Fruit fly (Drosophila melanogaster) whole organism, adult: Measurements from ENCODE around the gene Apl.

Experiments used
- CG11617 ChIP-seq: fragments of 200-800 bp; sonication (Bioruptor generic); optimal IDR thresholded peaks from 2 replicates; lab custom pipeline; 2017; ENCODE audit warnings: mild to moderate bottlenecking, missing biosample characterization, missing genetic modification reagents, missing genetic modification characterization
- CG12768 ChIP-seq: fragments of 200-800 bp; sonication (Bioruptor generic); optimal IDR thresholded peaks from 2 replicates; lab custom pipeline; 2017; ENCODE audit warnings: missing biosample characterization, missing genetic modification characterization, mild to moderate bottlenecking, moderate library complexity, missing genetic modification reagents
- CG14711 ChIP-seq: fragments of 200-800 bp; sonication (Bioruptor generic); optimal IDR thresholded peaks from 2 replicates; lab custom pipeline; 2018; ENCODE audit warnings: missing biosample characterization, mild to moderate bottlenecking, missing genetic modification characterization, moderate library complexity
- CG1620 ChIP-seq: fragments of 200-800 bp; sonication (Bioruptor generic); optimal IDR thresholded peaks from 2 replicates; lab custom pipeline; 2016; ENCODE audit warnings: missing biosample characterization, missing genetic modification characterization
- CG33017 ChIP-seq: fragments of 200-800 bp; sonication (Bioruptor generic); optimal IDR thresholded peaks from 2 replicates; lab custom pipeline; 2018; ENCODE audit warnings: missing biosample characterization, mild to moderate bottlenecking, missing genetic modification characterization, moderate library complexity
- CG5204 ChIP-seq: fragments of 200-800 bp; sonication (Bioruptor generic); optimal IDR thresholded peaks from 2 replicates; lab custom pipeline; 2016; ENCODE audit warnings: missing biosample characterization, missing genetic modification characterization
- CG7045 ChIP-seq: fragments of 200-800 bp; sonication (Bioruptor generic); optimal IDR thresholded peaks from 2 replicates; lab custom pipeline; 2017; ENCODE audit warnings: missing biosample characterization, mild to moderate bottlenecking, missing genetic modification characterization
- CG7101 ChIP-seq: fragments of 200-800 bp; sonication (Bioruptor generic); optimal IDR thresholded peaks from 2 replicates; lab custom pipeline; 2018; ENCODE audit warnings: missing biosample characterization, mild to moderate bottlenecking, missing genetic modification characterization, moderate library complexity
- Clk ChIP-seq: fragments of 200-800 bp; sonication (Bioruptor generic); optimal IDR thresholded peaks from 2 replicates; lab custom pipeline; 2017; ENCODE audit warnings: missing biosample characterization, missing genetic modification characterization
- Crg-1 ChIP-seq: fragments of 200-800 bp; sonication (Bioruptor generic); optimal IDR thresholded peaks from 2 replicates; lab custom pipeline; 2016; ENCODE audit warnings: missing biosample characterization, missing genetic modification characterization
- Hr96 ChIP-seq: fragments of 200-800 bp; sonication (Bioruptor generic); optimal IDR thresholded peaks from 2 replicates; lab custom pipeline; 2016; ENCODE audit warnings: missing biosample characterization, missing genetic modification characterization
- Mnt ChIP-seq: fragments of 200-800 bp; sonication (Bioruptor generic); optimal IDR thresholded peaks from 2 replicates; lab custom pipeline; 2016; ENCODE audit warnings: missing biosample characterization, mild to moderate bottlenecking, missing genetic modification characterization
- bab1 ChIP-seq: fragments of 200-800 bp; sonication (Bioruptor generic); optimal IDR thresholded peaks from 3 replicates; lab custom pipeline; 2019; ENCODE audit warnings: missing biosample characterization, mild to moderate bottlenecking, missing genetic modification characterization, moderate library complexity
- cic ChIP-seq: fragments of 200-800 bp; sonication (Bioruptor generic); optimal IDR thresholded peaks from 2 replicates; lab custom pipeline; 2017; ENCODE audit warnings: missing biosample characterization, mild to moderate bottlenecking, missing genetic modification characterization, moderate library complexity
- cnc ChIP-seq, 2 experiments: fragments of >200 bp; optimal IDR thresholded peaks; 2 replicates each; lab custom pipeline; 2017
- kay ChIP-seq: fragments of 200-800 bp; sonication (Bioruptor generic); peaks from one replicate; lab custom pipeline; 2016; ENCODE audit warnings: missing biosample characterization, missing genetic modification characterization, borderline replicate concordance
- ovo ChIP-seq: fragments of 200-800 bp; sonication (Bioruptor generic); optimal IDR thresholded peaks from 2 replicates; lab custom pipeline; 2016; ENCODE audit warnings: missing biosample characterization, missing genetic modification characterization
- pad ChIP-seq: fragments of 200-800 bp; sonication (Bioruptor generic); optimal IDR thresholded peaks from 3 replicates; lab custom pipeline; 2017; ENCODE audit warnings: missing biosample characterization, missing genetic modification characterization, mild to moderate bottlenecking, moderate library complexity, missing genetic modification reagents
- tj ChIP-seq: fragments of 200-800 bp; sonication (Bioruptor generic); optimal IDR thresholded peaks from 3 replicates; lab custom pipeline; 2017; ENCODE audit warnings: missing biosample characterization, mild to moderate bottlenecking, missing genetic modification characterization, moderate library complexity
- toe ChIP-seq: fragments of 200-800 bp; sonication (Bioruptor generic); optimal IDR thresholded peaks from 2 replicates; lab custom pipeline; 2016; ENCODE audit warnings: missing biosample characterization, missing genetic modification characterization

Apl gene

DNA sequence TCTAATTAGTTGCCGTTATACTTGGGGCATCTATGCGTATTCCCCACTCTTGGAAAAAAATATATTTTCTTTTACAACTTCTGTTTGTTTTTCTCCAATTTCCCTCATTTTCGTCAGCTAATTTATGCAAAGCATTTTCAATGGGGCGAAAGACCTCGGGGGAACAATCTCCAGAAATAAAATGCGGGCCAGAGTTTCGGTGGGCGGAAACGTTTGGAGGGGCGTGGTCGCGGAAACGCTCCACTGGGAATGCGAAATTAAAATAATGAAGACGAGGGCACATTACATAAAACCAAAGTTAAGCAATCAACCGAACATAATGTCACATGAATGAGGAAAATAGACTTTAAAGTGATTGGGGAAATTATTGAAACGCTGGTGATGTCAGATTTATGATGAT lies 46.1 kb downstream of the Apl start:
- no peak for TF ChIP-seq Mnt (GFP tag; lab: Kevin White, UChicago)
- TF ChIP-seq CG7045: no peak
- no peak for TF ChIP-seq Crg-1 (GFP tag; lab: Kevin White, UChicago)

DNA sequence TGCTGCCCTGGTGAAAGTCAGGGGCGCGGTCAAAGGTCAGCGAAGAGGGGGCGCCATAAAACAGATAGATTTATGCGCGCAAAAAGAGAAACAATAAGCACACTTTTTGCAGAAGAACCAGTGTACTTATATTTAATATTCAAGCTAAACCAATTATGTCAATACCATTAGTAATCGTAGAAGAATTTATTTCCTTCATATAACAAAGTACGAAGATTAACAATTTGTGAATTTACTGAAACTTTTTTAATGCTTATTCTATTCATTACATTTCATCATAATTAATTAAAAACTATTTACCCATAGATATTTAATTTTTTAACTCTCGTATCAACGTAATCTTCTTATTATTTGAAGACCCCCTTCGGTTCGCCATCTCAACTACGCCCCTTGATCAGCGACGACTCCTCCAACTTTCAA lies 47.1 kb downstream of the Apl start:
- no peak for TF ChIP-seq ovo (GFP tag; lab: Kevin White, UChicago)
- TF ChIP-seq kay (GFP tag; lab: Kevin White, UChicago): no peak

DNA sequence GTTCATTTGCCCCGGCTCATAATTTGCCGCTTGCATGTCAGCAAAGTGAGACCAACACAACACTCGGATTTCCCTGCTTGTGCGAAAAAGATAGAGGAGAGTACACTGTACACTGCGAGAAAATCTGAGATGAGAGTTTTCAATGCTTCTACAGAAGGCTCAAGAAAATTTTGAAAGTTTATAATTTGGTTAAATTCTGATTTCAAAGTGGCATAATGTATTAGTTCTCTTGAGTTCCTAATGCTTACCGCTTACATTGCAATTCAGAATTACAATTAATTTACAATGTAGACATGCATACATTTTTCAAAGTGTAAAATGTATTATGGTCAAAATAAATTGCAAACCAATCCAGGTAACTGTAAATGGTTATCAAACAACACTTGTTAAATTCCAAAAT lies 48.0 kb downstream of the Apl start:
- TF ChIP-seq bab1: peak; percentile 70
- no peak for TF ChIP-seq CG1620
- TF ChIP-seq cnc (optimal IDR thresholded peaks at IDR 0.05; lab: Kevin White, UChicago): no peak
- peak; percentile 82 for TF ChIP-seq tj (GFP tag; lab: Kevin White, UChicago)
- TF ChIP-seq Clk (GFP tag; lab: Kevin White, UChicago): no peak
- no peak for TF ChIP-seq cic
- no peak for TF ChIP-seq kay (GFP tag; lab: Kevin White, UChicago)
- no peak for TF ChIP-seq CG33017 (tag; lab: Kevin White, UChicago)
- TF ChIP-seq Hr96 (GFP tag; lab: Kevin White, UChicago): no peak
- no peak for TF ChIP-seq ovo (GFP tag; lab: Kevin White, UChicago)

DNA sequence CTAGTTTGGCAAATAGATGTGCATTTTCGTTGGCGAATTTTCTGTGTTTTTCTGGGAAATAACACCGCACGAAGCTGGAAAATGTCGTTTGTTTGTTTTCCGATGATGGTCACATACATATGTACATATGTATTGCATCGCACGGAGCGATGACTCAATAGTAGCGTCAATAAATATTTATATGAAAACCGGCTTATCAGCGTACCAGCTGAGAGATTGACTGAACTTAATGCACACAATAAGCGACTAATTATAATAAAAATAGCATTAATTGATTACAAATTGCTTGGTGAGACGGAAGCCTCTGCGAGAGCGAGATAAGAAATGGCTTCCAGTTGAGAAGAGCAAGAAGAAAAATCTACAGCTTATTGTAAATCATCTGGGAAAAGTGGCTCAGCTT lies 49.5 kb downstream of the Apl start:
- no peak for TF ChIP-seq CG5204 (GFP tag; lab: Kevin White, UChicago)
- TF ChIP-seq kay (GFP tag; lab: Kevin White, UChicago): peak; percentile 81
- TF ChIP-seq toe: no peak

DNA sequence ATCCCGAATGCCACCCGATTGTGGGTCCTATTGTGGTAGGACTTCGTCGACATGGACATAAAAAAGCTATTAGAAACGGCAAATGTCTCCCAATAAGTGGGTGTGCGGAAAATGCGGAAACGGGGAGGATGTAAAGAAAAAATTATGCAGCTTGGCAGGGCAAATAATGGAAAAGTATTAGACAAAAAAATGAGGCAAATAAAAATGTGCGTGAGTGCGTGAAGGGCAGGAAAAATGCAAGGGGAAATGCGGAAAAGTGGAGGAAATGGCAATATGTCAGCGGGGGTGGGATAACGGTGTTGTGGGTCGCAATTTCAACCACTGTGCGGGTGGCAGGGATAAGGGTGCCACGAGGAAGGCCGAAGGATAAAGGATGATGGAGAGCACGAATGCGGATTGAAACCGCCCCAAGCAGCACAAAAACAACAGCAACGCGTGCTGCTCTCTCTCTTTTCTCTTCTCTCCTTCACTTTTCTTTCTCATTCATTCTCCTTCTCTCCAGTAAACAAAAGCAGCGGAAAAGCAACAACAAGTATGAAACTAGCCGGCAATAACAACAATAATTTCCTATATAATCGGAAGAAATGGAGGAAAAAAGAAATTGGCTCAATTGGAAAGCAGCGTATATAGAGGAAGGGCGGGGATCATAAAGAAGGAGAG lies 50.5 kb downstream of the Apl start:
- TF ChIP-seq Clk (GFP tag; lab: Kevin White, UChicago) (no peak), CG33017 (tag; lab: Kevin White, UChicago) (no peak), Crg-1 (GFP tag; lab: Kevin White, UChicago) (no peak), kay (GFP tag; lab: Kevin White, UChicago) (no peak), CG12768 (no peak), cnc (optimal IDR thresholded peaks at IDR 0.05; lab: Kevin White, UChicago) (no peak), bab1 (no peak), toe (no peak), cic (no peak), CG7101 (tag; lab: Kevin White, UChicago) (no peak), CG11617 (GFP tag; lab: Kevin White, UChicago) (no peak), ovo (GFP tag; lab: Kevin White, UChicago) (no peak), Mnt (GFP tag; lab: Kevin White, UChicago) (no peak), CG14711 (tag; lab: Kevin White, UChicago) (no peak)

DNA sequence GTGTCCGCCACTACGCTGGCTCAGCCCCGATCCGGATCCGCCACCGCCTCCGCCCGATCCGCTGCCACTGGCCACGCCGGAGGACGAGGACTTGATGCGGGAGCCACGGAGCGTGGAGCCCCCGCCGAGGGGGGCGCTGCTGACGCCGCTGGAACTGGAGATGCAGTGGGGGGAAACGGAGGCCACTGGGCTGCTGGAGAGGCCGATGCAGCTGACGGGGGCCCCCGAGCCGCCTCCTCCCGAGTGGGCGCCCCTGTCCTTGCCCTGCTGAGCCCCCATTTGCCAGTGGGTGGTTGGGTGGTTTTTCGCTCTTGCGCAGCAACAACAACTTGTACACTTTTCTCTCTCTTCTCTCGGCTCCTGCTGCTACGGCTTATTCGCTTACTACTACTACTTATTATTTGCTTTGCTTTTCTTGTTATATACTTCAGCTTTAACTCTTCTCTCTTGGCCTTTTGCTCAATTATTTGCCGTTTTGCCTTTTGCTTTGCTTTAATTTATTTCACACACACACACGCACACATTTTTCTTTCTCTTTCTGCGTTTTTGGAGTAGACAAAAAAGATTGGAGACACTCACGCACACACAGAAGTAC lies 52.0 kb downstream of the Apl start:
- TF ChIP-seq CG7101 (tag; lab: Kevin White, UChicago) (no peak), CG1620 (no peak), CG33017 (tag; lab: Kevin White, UChicago) (no peak), CG7045 (no peak), CG5204 (GFP tag; lab: Kevin White, UChicago) (no peak)

DNA sequence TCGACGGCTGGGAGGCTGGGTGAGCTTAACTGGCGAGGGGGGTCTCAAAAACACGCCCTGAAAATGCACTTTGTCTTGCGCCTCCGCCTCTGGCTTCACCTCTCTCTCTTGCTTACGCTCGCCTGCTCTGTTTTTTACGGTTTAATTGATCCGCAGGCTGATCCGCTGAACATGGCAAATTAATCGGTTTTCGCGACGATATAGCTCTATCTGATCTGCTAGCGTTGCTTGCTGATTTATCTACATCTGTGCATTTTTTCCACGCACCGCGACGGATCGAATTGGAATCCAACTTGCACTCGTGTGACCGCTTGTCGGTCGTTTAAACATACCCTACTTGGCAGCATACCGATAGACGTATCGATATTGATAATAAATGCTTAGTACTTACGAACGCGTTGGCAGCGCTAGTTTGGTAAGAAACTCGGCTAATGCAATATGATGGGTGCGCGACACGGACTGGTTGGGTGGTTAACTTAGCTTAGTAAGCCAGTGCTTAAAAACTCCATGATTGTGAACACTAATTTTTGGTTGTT lies 52.7 kb downstream of the Apl start, which contains the start of gene Abl:
Gene Abl, minus strand, starts transcription at position 305 of the 536 bp plus-strand sequence.
- TF ChIP-seq bab1: peak; percentile 87
- TF ChIP-seq cnc (optimal IDR thresholded peaks at IDR 0.05; lab: Kevin White, UChicago): no peak
- peak; percentile 67 for TF ChIP-seq CG14711 (tag; lab: Kevin White, UChicago)
- no peak for TF ChIP-seq CG5204 (GFP tag; lab: Kevin White, UChicago)
- peak; percentile 40 for TF ChIP-seq CG33017 (tag; lab: Kevin White, UChicago)
- TF ChIP-seq Mnt (GFP tag; lab: Kevin White, UChicago): peak; percentile 56
- TF ChIP-seq ovo (GFP tag; lab: Kevin White, UChicago): peak; percentile 66
- TF ChIP-seq toe: peak; percentile 58
- TF ChIP-seq tj (GFP tag; lab: Kevin White, UChicago): peak; percentile 64
- TF ChIP-seq CG11617 (GFP tag; lab: Kevin White, UChicago): peak; percentile 22
- peak; percentile 74 for TF ChIP-seq Hr96 (GFP tag; lab: Kevin White, UChicago)
- peak; percentile 54 for TF ChIP-seq cic
- peak; percentile 76 for TF ChIP-seq pad (GFP tag; lab: Kevin White, UChicago)
- TF ChIP-seq Clk (GFP tag; lab: Kevin White, UChicago): peak; percentile 71
- TF ChIP-seq Crg-1 (GFP tag; lab: Kevin White, UChicago): peak; percentile 91
- peak; percentile 85 for TF ChIP-seq CG1620
- peak; percentile 32 for TF ChIP-seq CG7045
- TF ChIP-seq CG7101 (tag; lab: Kevin White, UChicago): peak; percentile 75
- TF ChIP-seq CG12768: peak; percentile 76
- TF ChIP-seq kay (GFP tag; lab: Kevin White, UChicago): no peak
